Worm (Caenorhabditis elegans) whole organism, late embryonic: ENCODE measurements around the gene R10E11.9.
A peak's percentile ranks its signal among the peaks of the same experiment; 100 is the strongest.

Experiments used
- K02D7.2 ChIP-seq: sonication (generic microtip); optimal IDR thresholded peaks from 2 replicates; lab custom pipeline; 2017; ENCODE audit warnings: mild to moderate bottlenecking, missing genetic modification characterization, missing compliant biosample characterization
- Y22D7AL.16 ChIP-seq: sonication (generic microtip); optimal IDR thresholded peaks from 2 replicates; lab custom pipeline; 2016; ENCODE audit warnings: missing genetic modification characterization, missing compliant biosample characterization
- ahr-1 ChIP-seq: sonication (generic microtip); optimal IDR thresholded peaks from 2 replicates; lab custom pipeline; 2016; ENCODE audit warnings: missing genetic modification characterization, missing compliant biosample characterization
- ama-1 ChIP-seq: fragments of 150-350 bp; optimal IDR thresholded peaks from 2 replicates; lab custom pipeline; 2014
- ceh-14 ChIP-seq: sonication (generic microtip); optimal IDR thresholded peaks from 2 replicates; lab custom pipeline; 2016; ENCODE audit warnings: missing genotype, missing genetic modification characterization, missing compliant biosample characterization
- ceh-18 ChIP-seq: sonication (generic microtip); optimal IDR thresholded peaks from 2 replicates; lab custom pipeline; 2016; ENCODE audit warnings: missing genetic modification characterization, missing compliant biosample characterization
- ceh-2 ChIP-seq: sonication (generic microtip); optimal IDR thresholded peaks from 2 replicates; lab custom pipeline; 2016; ENCODE audit warnings: missing genotype, missing genetic modification characterization, missing compliant biosample characterization
- ceh-22 ChIP-seq: sonication (generic microtip); optimal IDR thresholded peaks from 2 replicates; lab custom pipeline; 2017; ENCODE audit warnings: missing biosample characterization, missing genetic modification characterization
- ceh-24 ChIP-seq: sonication (generic microtip); optimal IDR thresholded peaks from 2 replicates; lab custom pipeline; 2016; ENCODE audit warnings: mild to moderate bottlenecking, missing genetic modification characterization, missing compliant biosample characterization
- ceh-31 ChIP-seq: sonication (generic microtip); optimal IDR thresholded peaks from 2 replicates; lab custom pipeline; 2016; ENCODE audit warnings: missing genetic modification characterization, missing compliant biosample characterization
- ceh-45 ChIP-seq: fragments of 200-800 bp; sonication (Bioruptor generic); IDR thresholded peaks from 2 replicates; pipeline ENCODE4 v1.3.6; 2022; ENCODE audit warnings: missing genetic modification reagents, missing genetic modification characterization, missing compliant biosample characterization
- ceh-48 ChIP-seq: sonication (generic microtip); optimal IDR thresholded peaks from 2 replicates; lab custom pipeline; 2016; ENCODE audit warnings: missing genetic modification characterization, inconsistent platforms, missing compliant biosample characterization
- ceh-6 ChIP-seq: fragments of 200-800 bp; sonication (Bioruptor generic); optimal IDR thresholded peaks from 2 replicates; lab custom pipeline; 2018; ENCODE audit warnings: mild to moderate bottlenecking, missing genetic modification characterization, missing compliant biosample characterization
- che-1 ChIP-seq: sonication (generic microtip); optimal IDR thresholded peaks from 2 replicates; lab custom pipeline; 2016; ENCODE audit warnings: mild to moderate bottlenecking, missing genetic modification characterization, missing compliant biosample characterization
- dmd-4 ChIP-seq: sonication (generic microtip); optimal IDR thresholded peaks from 2 replicates; lab custom pipeline; 2016; ENCODE audit warnings: borderline replicate concordance, missing genetic modification characterization, missing compliant biosample characterization
- dve-1 ChIP-seq: sonication (generic microtip); optimal IDR thresholded peaks from 2 replicates; lab custom pipeline; 2017; ENCODE audit warnings: antibody characterized with exemption, mild to moderate bottlenecking, missing genetic modification characterization, missing compliant biosample characterization
- elt-2 ChIP-seq: sonication (generic microtip); optimal IDR thresholded peaks from 2 replicates; lab custom pipeline; 2016; ENCODE audit warnings: missing genetic modification reagents, missing genetic modification characterization, missing compliant biosample characterization
- elt-4 ChIP-seq: sonication (generic microtip); optimal IDR thresholded peaks from 2 replicates; lab custom pipeline; 2016; ENCODE audit warnings: missing genetic modification characterization, missing compliant biosample characterization
- fkh-10 ChIP-seq: fragments of 150-350 bp; optimal IDR thresholded peaks from 2 replicates; lab custom pipeline; 2014; ENCODE audit warnings: missing biosample characterization, missing genetic modification reagents, missing genetic modification characterization
- fkh-6 ChIP-seq: sonication (generic microtip); optimal IDR thresholded peaks from 2 replicates; lab custom pipeline; 2016; ENCODE audit warnings: missing genetic modification characterization, missing compliant biosample characterization
- hlh-13 ChIP-seq: fragments of 200-800 bp; sonication (Bioruptor generic); optimal IDR thresholded peaks from 2 replicates; lab custom pipeline; 2018; ENCODE audit warnings: mild to moderate bottlenecking, missing genetic modification characterization, missing compliant biosample characterization
- hlh-30 ChIP-seq: sonication (generic microtip); optimal IDR thresholded peaks from 2 replicates; lab custom pipeline; 2017; ENCODE audit warnings: antibody characterized with exemption, missing genetic modification characterization, missing compliant biosample characterization; ENCODE audit not compliant: insufficient read depth
- hlh-6 ChIP-seq: sonication (generic microtip); optimal IDR thresholded peaks from 2 replicates; lab custom pipeline; 2016; ENCODE audit warnings: missing genotype, missing genetic modification characterization, missing compliant biosample characterization
- hlh-8 ChIP-seq: sonication (generic microtip); optimal IDR thresholded peaks from 2 replicates; lab custom pipeline; 2016; ENCODE audit warnings: missing genotype, missing genetic modification characterization, missing compliant biosample characterization
- lin-11 ChIP-seq: fragments of 200-800 bp; sonication (Bioruptor generic); optimal IDR thresholded peaks from 2 replicates; lab custom pipeline; 2018; ENCODE audit warnings: mild to moderate bottlenecking, missing genetic modification characterization, missing compliant biosample characterization
- mec-3 ChIP-seq: sonication (generic microtip); optimal IDR thresholded peaks from 2 replicates; lab custom pipeline; 2016; ENCODE audit warnings: borderline replicate concordance, missing genetic modification characterization, missing compliant biosample characterization
- nfya-1 ChIP-seq: sonication (generic microtip); optimal IDR thresholded peaks from 2 replicates; lab custom pipeline; 2017; ENCODE audit warnings: missing genetic modification characterization, mild to moderate bottlenecking, missing compliant biosample characterization, antibody characterized with exemption, moderate library complexity
- nhr-11 ChIP-seq: fragments of 150-350 bp; optimal IDR thresholded peaks from 2 replicates; lab custom pipeline; 2014; ENCODE audit warnings: missing biosample characterization, missing genetic modification characterization
- nhr-232 ChIP-seq: sonication (generic microtip); optimal IDR thresholded peaks from 2 replicates; lab custom pipeline; 2016; ENCODE audit warnings: missing genetic modification characterization, missing compliant biosample characterization
- npax-4 ChIP-seq: sonication (generic microtip); optimal IDR thresholded peaks from 2 replicates; lab custom pipeline; 2016; ENCODE audit warnings: missing genetic modification characterization, missing compliant biosample characterization
- odd-2 ChIP-seq: sonication (generic microtip); optimal IDR thresholded peaks from 2 replicates; lab custom pipeline; 2017; ENCODE audit warnings: antibody characterized with exemption, mild to moderate bottlenecking, missing genetic modification characterization, missing compliant biosample characterization
- pag-3 ChIP-seq: sonication (generic microtip); optimal IDR thresholded peaks from 2 replicates; lab custom pipeline; 2016; ENCODE audit warnings: missing compliant biosample characterization, missing genetic modification characterization, borderline replicate concordance
- pax-1 ChIP-seq: fragments of 150-350 bp; optimal IDR thresholded peaks from 2 replicates; lab custom pipeline; 2014; ENCODE audit warnings: missing biosample characterization, missing genetic modification characterization
- pha-2 ChIP-seq: sonication (generic microtip); optimal IDR thresholded peaks from 2 replicates; lab custom pipeline; 2017; ENCODE audit warnings: mild to moderate bottlenecking, missing genetic modification characterization, missing compliant biosample characterization
- pqm-1 ChIP-seq: sonication (generic microtip); optimal IDR thresholded peaks from 2 replicates; lab custom pipeline; 2016; ENCODE audit warnings: missing genetic modification characterization, missing compliant biosample characterization
- pros-1 ChIP-seq: fragments of 150-350 bp; optimal IDR thresholded peaks from 2 replicates; lab custom pipeline; 2014; ENCODE audit warnings: missing biosample characterization, missing genetic modification reagents, missing genetic modification characterization
- ref-2 ChIP-seq: sonication (generic microtip); optimal IDR thresholded peaks from 2 replicates; lab custom pipeline; 2016; ENCODE audit warnings: missing genetic modification characterization, missing compliant biosample characterization
- rnt-1 ChIP-seq: sonication (generic microtip); optimal IDR thresholded peaks from 2 replicates; lab custom pipeline; 2016; ENCODE audit warnings: missing genetic modification characterization, missing compliant biosample characterization
- sox-2 ChIP-seq: fragments of 200-800 bp; sonication (Bioruptor generic); IDR thresholded peaks from 2 replicates; pipeline ENCODE4 v1.3.6; 2022; ENCODE audit warnings: missing genetic modification reagents, missing genetic modification characterization, missing compliant biosample characterization
- sox-4 ChIP-seq: sonication (generic microtip); optimal IDR thresholded peaks from 2 replicates; lab custom pipeline; 2017; ENCODE audit warnings: mild to moderate bottlenecking, missing genetic modification characterization, inconsistent platforms, missing compliant biosample characterization
- tbx-2 ChIP-seq: sonication (generic microtip); optimal IDR thresholded peaks from 2 replicates; lab custom pipeline; 2016; ENCODE audit warnings: missing genetic modification characterization, missing compliant biosample characterization
- tbx-7 ChIP-seq: sonication (generic microtip); optimal IDR thresholded peaks from 2 replicates; lab custom pipeline; 2016; ENCODE audit warnings: missing genotype, missing genetic modification characterization, missing compliant biosample characterization
- unc-3 ChIP-seq, 2 experiments: fragments of 200-800 bp in 1 of 2; sonication (Bioruptor generic) in 1 of 2; sonication (generic microtip) in 1 of 2; conservative IDR thresholded peaks in 1 of 2; optimal IDR thresholded peaks in 1 of 2; 2 replicates each; pipeline versions ENCODE4 v1.3.6 to Lab custom; 2016 to 2022; ENCODE audit warnings: missing compliant biosample characterization in 2 of 2, missing genetic modification characterization in 2 of 2, missing genetic modification reagents in 1 of 2
- unc-55 ChIP-seq: sonication (generic microtip); optimal IDR thresholded peaks from 2 replicates; lab custom pipeline; 2017; ENCODE audit warnings: missing biosample characterization, missing genetic modification reagents, missing genetic modification characterization
- zip-5 ChIP-seq: sonication (generic microtip); optimal IDR thresholded peaks from 2 replicates; lab custom pipeline; 2016; ENCODE audit warnings: missing genetic modification characterization, missing compliant biosample characterization

R10E11.9 gene

DNA sequence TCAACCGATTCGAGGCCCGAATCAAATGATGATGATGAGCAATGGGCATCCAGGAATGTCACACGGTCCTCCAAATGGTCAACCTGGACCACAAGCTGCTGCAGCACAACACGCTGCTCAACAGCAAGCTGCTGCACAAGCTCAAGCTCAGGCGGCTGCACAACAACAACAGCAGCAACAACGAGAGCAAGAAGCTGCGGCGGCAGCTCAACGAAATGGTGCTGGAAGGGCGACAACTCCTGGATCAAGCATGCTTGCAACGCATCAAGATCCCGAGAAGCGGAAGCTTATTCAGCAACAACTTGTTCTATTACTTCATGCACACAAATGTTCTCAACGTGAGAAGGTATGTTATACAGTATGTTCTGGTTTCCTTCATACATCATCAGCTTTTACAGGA is 25.4 kb downstream of the R10E11.9 start:
- TF ChIP-seq ceh-2 (no peak), hlh-30 (tag; lab: Kevin White, UChicago) (no peak), hlh-8 (tag; lab: Kevin White, UChicago) (no peak), fkh-10 (GFP tag; lab: Kevin White, UChicago) (no peak), nhr-232 (tag; lab: Kevin White, UChicago) (no peak)

DNA sequence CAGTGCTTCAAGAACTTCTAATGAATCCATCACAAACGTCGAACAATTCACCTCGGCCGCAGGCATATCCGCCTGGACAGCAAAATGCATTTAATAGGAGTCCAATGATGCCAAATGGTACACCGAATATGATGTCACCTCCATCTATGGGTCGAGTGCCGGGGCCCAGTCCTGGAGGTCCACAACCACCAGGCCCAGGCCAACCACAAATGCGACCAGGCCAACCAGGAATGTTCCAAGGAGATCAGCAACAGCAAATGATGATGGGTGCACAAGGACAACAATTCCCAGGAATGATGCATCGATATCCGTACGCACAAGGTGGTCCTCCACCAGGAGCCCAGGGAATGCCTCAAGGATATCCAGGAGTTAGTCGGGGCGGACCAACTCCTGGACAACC is 26.3 kb downstream of the R10E11.9 start:
- TF ChIP-seq mec-3 (tag; lab: Kevin White, UChicago) (peak; percentile 37), ref-2 (tag; lab: Kevin White, UChicago) (peak; percentile 43), ceh-45 (GFP tag; lab: Robert Waterston, UW) (no peak)

DNA sequence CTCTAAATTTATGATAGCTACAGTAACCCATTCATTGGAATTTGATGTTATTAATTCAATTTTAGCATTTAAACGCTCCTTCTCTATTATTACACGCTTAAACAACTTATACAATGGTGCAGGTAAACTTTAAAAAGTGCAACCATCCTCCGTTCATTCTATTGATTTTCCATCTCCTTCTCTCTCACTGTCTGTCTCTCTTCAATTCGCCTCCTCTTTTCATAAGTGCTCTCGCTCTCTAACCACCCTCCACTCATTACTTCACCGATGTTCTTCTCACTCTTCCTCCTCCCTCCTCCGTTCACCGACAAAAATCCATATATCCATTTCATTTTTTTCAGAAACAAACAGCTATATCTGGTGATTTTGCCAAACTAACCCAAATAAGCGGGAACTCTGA is 27.3 kb downstream of the R10E11.9 start, which contains the start of gene cbp-1:
TSS of gene cbp-1 (plus strand) at position 335 of the 400 bp plus-strand sequence.
- peak; percentile 57 for TF ChIP-seq nfya-1 (tag; lab: Kevin White, UChicago)
- peak; percentile 32 for TF ChIP-seq unc-55 (GFP tag; lab: Kevin White, UChicago)
- TF ChIP-seq ama-1 (lab: Kevin White, UChicago) = no peak
- TF ChIP-seq ceh-48 = peak; percentile 86
- no peak for TF ChIP-seq ahr-1
- peak; percentile 13 for TF ChIP-seq pax-1 (tag; lab: Kevin White, UChicago)
- peak; percentile 41 for TF ChIP-seq ceh-31

DNA sequence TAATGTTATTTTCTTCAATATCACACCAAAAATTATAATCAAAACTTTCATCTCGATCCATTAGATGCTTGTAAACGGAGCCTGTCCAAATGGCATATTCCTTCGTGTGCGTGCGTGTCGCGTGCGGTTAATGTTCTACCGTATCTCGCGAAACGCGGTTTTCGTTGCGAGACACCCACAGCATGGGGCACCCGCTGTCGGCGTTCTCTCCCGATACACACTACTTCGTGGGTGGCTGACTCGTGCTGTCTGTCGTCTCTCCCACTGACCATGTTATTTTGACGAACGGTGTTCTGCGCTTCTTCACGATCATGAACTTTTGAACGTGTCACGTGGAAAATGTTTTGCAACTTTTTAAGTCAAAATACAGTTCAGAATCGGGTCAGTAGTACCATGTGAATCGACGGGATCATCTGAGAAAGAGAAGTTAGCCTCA is 28.0 kb downstream of the R10E11.9 start:
- TF ChIP-seq mec-3 (tag; lab: Kevin White, UChicago) (no peak), tbx-2 (tag; lab: Kevin White, UChicago) (peak; percentile 92), fkh-10 (GFP tag; lab: Kevin White, UChicago) (no peak), elt-2 (tag; lab: Kevin White, UChicago) (peak; percentile 78), hlh-13 (GFP tag; lab: Kevin White, UChicago) (no peak), nfya-1 (tag; lab: Kevin White, UChicago) (peak; percentile 99), odd-2 (tag; lab: Kevin White, UChicago) (no peak), ceh-6 (GFP tag; lab: Kevin White, UChicago) (peak; percentile 79), ceh-24 (no peak), zip-5 (tag; lab: Kevin White, UChicago) (peak; percentile 9), fkh-6 (tag; lab: Kevin White, UChicago) (peak; percentile 20), pros-1 (peak; percentile 92), dmd-4 (tag; lab: Kevin White, UChicago) (peak; percentile 79), hlh-30 (tag; lab: Kevin White, UChicago) (peak; percentile 96), hlh-6 (tag; lab: Kevin White, UChicago) (no peak), ceh-18 (tag; lab: Kevin White, UChicago) (peak; percentile 93), sox-2 (GFP tag; lab: Robert Waterston, UW) (peak; percentile 61), unc-3 (GFP tag; conservative IDR thresholded peaks at IDR 0.05; lab: Robert Waterston, UW) (peak; percentile 68), unc-3 (tag; optimal IDR thresholded peaks at IDR 0.05; lab: Kevin White, UChicago) (peak; percentile 39), rnt-1 (peak; percentile 94), ceh-14 (peak; percentile 54), pqm-1 (tag; lab: Kevin White, UChicago) (peak; percentile 57), tbx-7 (tag; lab: Kevin White, UChicago) (peak; percentile 59), nhr-11 (tag; lab: Kevin White, UChicago) (no peak), lin-11 (tag; lab: Kevin White, UChicago) (peak; percentile 31), pax-1 (tag; lab: Kevin White, UChicago) (peak; percentile 56), ceh-22 (tag; lab: Kevin White, UChicago) (no peak), K02D7.2 (tag; lab: Kevin White, UChicago) (peak; percentile 29), npax-4 (tag; lab: Kevin White, UChicago) (no peak), dve-1 (peak; percentile 90), Y22D7AL.16 (peak; percentile 51), pag-3 (tag; lab: Kevin White, UChicago) (no peak), elt-4 (tag; lab: Kevin White, UChicago) (no peak), ceh-31 (peak; percentile 88), nhr-232 (tag; lab: Kevin White, UChicago) (no peak), che-1 (tag; lab: Kevin White, UChicago) (peak; percentile 56), ceh-45 (GFP tag; lab: Robert Waterston, UW) (peak; percentile 55), pha-2 (tag; lab: Kevin White, UChicago) (peak; percentile 79), sox-4 (tag; lab: Kevin White, UChicago) (peak; percentile 72)
